Fruit fly (Drosophila melanogaster) whole organism, embryonic: ENCODE data around the gene Sec5.

Experiments
- Asciz ChIP-seq: fragments of 200-800 bp; sonication (Bioruptor generic); optimal IDR thresholded peaks from 2 replicates; lab custom pipeline; 2017; ENCODE audit warnings: missing biosample characterization, mild to moderate bottlenecking, missing genetic modification characterization, missing genetic modification reagents
- Awh ChIP-seq: fragments of 200-800 bp; sonication (Bioruptor generic); IDR thresholded peaks from 2 replicates; pipeline ENCODE4, ENCODE4 v1.3.6; 2022; ENCODE audit warnings: missing biosample characterization, missing genetic modification characterization
- B-H1 ChIP-seq: fragments of 200-800 bp; sonication (Bioruptor generic); IDR thresholded peaks from 3 replicates; pipeline ENCODE4 v1.3.6; 2022; ENCODE audit warnings: missing biosample characterization, missing genetic modification characterization
- Bdp1 ChIP-seq: fragments of 200-800 bp; sonication (Bioruptor generic); optimal IDR thresholded peaks from 3 replicates; lab custom pipeline; 2016; ENCODE audit warnings: missing biosample characterization, missing genetic modification characterization
- CG10267 ChIP-seq: fragments of 200-800 bp; sonication (Bioruptor generic); optimal IDR thresholded peaks from 2 replicates; lab custom pipeline; 2018; ENCODE audit warnings: missing biosample characterization, mild to moderate bottlenecking, missing genetic modification characterization, moderate library complexity
- CG10274 ChIP-seq: fragments of 200-800 bp; sonication (Bioruptor generic); optimal IDR thresholded peaks from 3 replicates; lab custom pipeline; 2017; ENCODE audit warnings: missing biosample characterization, mild to moderate bottlenecking, missing genetic modification characterization
- CG11723 ChIP-seq: fragments of 200-800 bp; sonication (Bioruptor generic); optimal IDR thresholded peaks from 2 replicates; lab custom pipeline; 2017; ENCODE audit warnings: missing biosample characterization, mild to moderate bottlenecking, missing genetic modification characterization
- CG12104 ChIP-seq: fragments of 200-800 bp; sonication (Bioruptor generic); optimal IDR thresholded peaks from 3 replicates; lab custom pipeline; 2016; ENCODE audit warnings: missing biosample characterization, missing genetic modification characterization
- CG12219 ChIP-seq: fragments of 200-800 bp; sonication (Bioruptor generic); optimal IDR thresholded peaks from 3 replicates; lab custom pipeline; 2018; ENCODE audit warnings: missing biosample characterization, mild to moderate bottlenecking, missing genetic modification characterization
- CG14014 ChIP-seq: fragments of 200-800 bp; sonication (Bioruptor generic); IDR thresholded peaks from 2 replicates; pipeline ENCODE4 v1.3.6; 2022; ENCODE audit warnings: missing biosample characterization, missing genetic modification characterization
- CG14441 ChIP-seq: fragments of 200-800 bp; sonication (Bioruptor generic); IDR thresholded peaks from 2 replicates; pipeline ENCODE4 v1.3.6; 2022; ENCODE audit warnings: missing biosample characterization, missing genetic modification characterization
- CG16863 ChIP-seq: fragments of 200-800 bp; sonication (Bioruptor generic); optimal IDR thresholded peaks from 3 replicates; lab custom pipeline; 2016; ENCODE audit warnings: missing biosample characterization, missing genetic modification characterization
- CG18262 ChIP-seq: fragments of 200-800 bp; optimal IDR thresholded peaks from 3 replicates; lab custom pipeline; 2019; ENCODE audit warnings: missing biosample characterization, mild to moderate bottlenecking, missing genetic modification characterization, moderate library complexity
- CG2116 ChIP-seq: fragments of 200-800 bp; sonication (Bioruptor generic); optimal IDR thresholded peaks from 3 replicates; lab custom pipeline; 2018; ENCODE audit warnings: missing biosample characterization, mild to moderate bottlenecking, missing genetic modification characterization
- CG3847 ChIP-seq: fragments of 200-800 bp; sonication (Bioruptor generic); IDR thresholded peaks from 2 replicates; pipeline ENCODE4 v1.3.6; 2022; ENCODE audit warnings: missing biosample characterization, missing genetic modification characterization
- CG5180 ChIP-seq: fragments of 200-800 bp; sonication (Bioruptor generic); optimal IDR thresholded peaks from 3 replicates; lab custom pipeline; 2017; ENCODE audit warnings: missing biosample characterization, missing genetic modification characterization, mild to moderate bottlenecking, moderate library complexity, missing genetic modification reagents
- CG6175 ChIP-seq: fragments of 200-800 bp; sonication (Bioruptor generic); IDR thresholded peaks from 3 replicates; pipeline ENCODE4 v1.3.6; 2022; ENCODE audit warnings: missing biosample characterization, missing genetic modification characterization
- CG6683 ChIP-seq: fragments of 200-800 bp; sonication (Bioruptor generic); optimal IDR thresholded peaks from 2 replicates; lab custom pipeline; 2017; ENCODE audit warnings: missing biosample characterization, mild to moderate bottlenecking, missing genetic modification characterization, missing genetic modification reagents
- CG6765 ChIP-seq: fragments of 200-800 bp; sonication (Bioruptor generic); optimal IDR thresholded peaks from 3 replicates; lab custom pipeline; 2017; ENCODE audit warnings: missing biosample characterization, mild to moderate bottlenecking, missing genetic modification characterization
- CG6813 ChIP-seq: fragments of 200-800 bp; sonication (Bioruptor generic); optimal IDR thresholded peaks from 2 replicates; lab custom pipeline; 2017; ENCODE audit warnings: missing biosample characterization, missing genetic modification characterization, mild to moderate bottlenecking, moderate library complexity, missing genetic modification reagents
- CG8924 ChIP-seq: fragments of 200-800 bp; optimal IDR thresholded peaks from 3 replicates; lab custom pipeline; 2019; ENCODE audit warnings: missing biosample characterization, mild to moderate bottlenecking, missing genetic modification characterization, moderate library complexity
- D ChIP-seq, 2 experiments: fragments of 200-800 bp in 1 of 2; fragments of >200 bp in 1 of 2; sonication (Bioruptor generic) in 1 of 2; optimal IDR thresholded peaks; 2 replicates in 1 of 2; 3 replicates in 1 of 2; lab custom pipeline; 2017; ENCODE audit warnings: mild to moderate bottlenecking in 1 of 2, missing biosample characterization in 1 of 2, missing genetic modification characterization in 1 of 2, missing genetic modification reagents in 1 of 2
- Doc3 ChIP-seq: fragments of 200-800 bp; sonication (Bioruptor generic); IDR thresholded peaks from 3 replicates; pipeline ENCODE4 v1.3.6; 2022; ENCODE audit warnings: missing biosample characterization, missing genetic modification characterization; ENCODE audit not compliant: partially characterized antibody
- Dp ChIP-seq: fragments of 200-800 bp; sonication (Bioruptor generic); optimal IDR thresholded peaks from 2 replicates; lab custom pipeline; 2018; ENCODE audit warnings: missing biosample characterization, mild to moderate bottlenecking, missing genetic modification characterization, moderate library complexity
- Dref ChIP-seq: fragments of 200-800 bp; sonication (Bioruptor generic); IDR thresholded peaks from 2 replicates; pipeline ENCODE4 v1.3.6; 2022; ENCODE audit warnings: missing biosample characterization, missing genetic modification characterization
- Elba2 ChIP-seq: fragments of 200-800 bp; sonication (Bioruptor generic); optimal IDR thresholded peaks from 3 replicates; lab custom pipeline; 2016; ENCODE audit warnings: missing biosample characterization, missing genetic modification characterization
- Ets65A ChIP-seq: fragments of 200-800 bp; sonication (Bioruptor generic); peaks from one replicate; lab custom pipeline; 2016; ENCODE audit warnings: missing biosample characterization, missing genetic modification characterization
- Ets97D ChIP-seq: fragments of 200-800 bp; sonication (Bioruptor generic); optimal IDR thresholded peaks from 3 replicates; lab custom pipeline; 2016; ENCODE audit warnings: missing biosample characterization, missing genetic modification characterization
- HLHmδ ChIP-seq: fragments of 200-800 bp; sonication (Bioruptor generic); optimal IDR thresholded peaks from 2 replicates; lab custom pipeline; 2018; ENCODE audit warnings: missing biosample characterization, mild to moderate bottlenecking, missing genetic modification characterization, moderate library complexity
- Hsf ChIP-seq: fragments of 200-800 bp; sonication (Bioruptor generic); optimal IDR thresholded peaks from 3 replicates; lab custom pipeline; 2016; ENCODE audit warnings: missing biosample characterization, missing genetic modification characterization
- Jarid2 ChIP-seq: fragments of 200-800 bp; sonication (Bioruptor generic); optimal IDR thresholded peaks from 3 replicates; lab custom pipeline; 2017; ENCODE audit warnings: mild to moderate bottlenecking, missing biosample characterization, missing genetic modification reagents, missing genetic modification characterization
- Mes4 ChIP-seq: fragments of 200-800 bp; sonication (Bioruptor generic); optimal IDR thresholded peaks from 2 replicates; lab custom pipeline; 2016; ENCODE audit warnings: missing biosample characterization, missing genetic modification characterization
- NK7.1 ChIP-seq: fragments of 200-800 bp; sonication (Bioruptor generic); optimal IDR thresholded peaks from 3 replicates; lab custom pipeline; 2016; ENCODE audit warnings: missing biosample characterization, missing genetic modification characterization
- Opbp ChIP-seq: fragments of 200-800 bp; sonication (Bioruptor generic); IDR thresholded peaks from 3 replicates; pipeline ENCODE4 v1.3.6; 2022; ENCODE audit warnings: missing biosample characterization, missing genetic modification characterization; ENCODE audit not compliant: partially characterized antibody
- Ptx1 ChIP-seq: fragments of 200-800 bp; sonication (Bioruptor generic); IDR thresholded peaks from 2 replicates; pipeline ENCODE4 v1.3.6; 2022; ENCODE audit warnings: missing biosample characterization, missing genetic modification characterization
- dpn ChIP-seq, 2 experiments: fragments of 200-800 bp; sonication (Bioruptor generic); optimal IDR thresholded peaks; 3 replicates each; lab custom pipeline; 2016; ENCODE audit warnings: missing biosample characterization in 2 of 2, missing genetic modification characterization in 2 of 2
- emc ChIP-seq: fragments of 200-800 bp; sonication (Bioruptor generic); optimal IDR thresholded peaks from 2 replicates; lab custom pipeline; 2016; ENCODE audit warnings: missing biosample characterization, missing genetic modification characterization
- gcm2 ChIP-seq: fragments of 200-800 bp; sonication (Bioruptor generic); optimal IDR thresholded peaks from 2 replicates; lab custom pipeline; 2016; ENCODE audit warnings: missing biosample characterization, missing genetic modification characterization
- knrl ChIP-seq: fragments of 200-800 bp; sonication (Bioruptor generic); IDR thresholded peaks from 3 replicates; pipeline ENCODE4 v1.3.6; 2022; ENCODE audit warnings: missing biosample characterization, missing genetic modification characterization; ENCODE audit not compliant: partially characterized antibody
- lmd ChIP-seq: fragments of 200-800 bp; sonication (Bioruptor generic); IDR thresholded peaks from 2 replicates; pipeline ENCODE4 v1.3.6; 2022; ENCODE audit warnings: missing biosample characterization, missing genetic modification characterization
- nmo ChIP-seq: fragments of 200-800 bp; sonication (Bioruptor generic); optimal IDR thresholded peaks from 2 replicates; lab custom pipeline; 2018; ENCODE audit warnings: missing biosample characterization, mild to moderate bottlenecking, missing genetic modification characterization, moderate library complexity
- oc ChIP-seq: fragments of 200-800 bp; sonication (Bioruptor generic); optimal IDR thresholded peaks from 2 replicates; lab custom pipeline; 2018; ENCODE audit warnings: missing biosample characterization, mild to moderate bottlenecking, missing genetic modification characterization, moderate library complexity
- sd ChIP-seq: fragments of 200-800 bp; sonication (Bioruptor generic); optimal IDR thresholded peaks from 3 replicates; lab custom pipeline; 2018; ENCODE audit warnings: missing biosample characterization, mild to moderate bottlenecking, missing genetic modification characterization, moderate library complexity
- sim ChIP-seq: fragments of 200-800 bp; sonication (Bioruptor generic); IDR thresholded peaks from 2 replicates; pipeline ENCODE4 v1.3.6; 2022; ENCODE audit warnings: missing biosample characterization, missing genetic modification characterization
- tgo ChIP-seq: fragments of 200-800 bp; sonication (Bioruptor generic); IDR thresholded peaks from 3 replicates; pipeline ENCODE4 v1.3.6; 2022; ENCODE audit warnings: missing biosample characterization, missing genetic modification characterization
- trh ChIP-seq: fragments of 200-800 bp; sonication (Bioruptor generic); optimal IDR thresholded peaks from 2 replicates; lab custom pipeline; 2016; ENCODE audit warnings: missing biosample characterization, missing genetic modification characterization
- wek ChIP-seq: fragments of 200-800 bp; sonication (Bioruptor generic); optimal IDR thresholded peaks from 3 replicates; lab custom pipeline; 2018; ENCODE audit warnings: missing biosample characterization, mild to moderate bottlenecking, missing genetic modification characterization, moderate library complexity
- zfh2 ChIP-seq: fragments of 200-800 bp; sonication (Bioruptor generic); optimal IDR thresholded peaks from 2 replicates; lab custom pipeline; 2016; ENCODE audit warnings: missing biosample characterization, missing genetic modification characterization

The Sec5 gene

DNA sequence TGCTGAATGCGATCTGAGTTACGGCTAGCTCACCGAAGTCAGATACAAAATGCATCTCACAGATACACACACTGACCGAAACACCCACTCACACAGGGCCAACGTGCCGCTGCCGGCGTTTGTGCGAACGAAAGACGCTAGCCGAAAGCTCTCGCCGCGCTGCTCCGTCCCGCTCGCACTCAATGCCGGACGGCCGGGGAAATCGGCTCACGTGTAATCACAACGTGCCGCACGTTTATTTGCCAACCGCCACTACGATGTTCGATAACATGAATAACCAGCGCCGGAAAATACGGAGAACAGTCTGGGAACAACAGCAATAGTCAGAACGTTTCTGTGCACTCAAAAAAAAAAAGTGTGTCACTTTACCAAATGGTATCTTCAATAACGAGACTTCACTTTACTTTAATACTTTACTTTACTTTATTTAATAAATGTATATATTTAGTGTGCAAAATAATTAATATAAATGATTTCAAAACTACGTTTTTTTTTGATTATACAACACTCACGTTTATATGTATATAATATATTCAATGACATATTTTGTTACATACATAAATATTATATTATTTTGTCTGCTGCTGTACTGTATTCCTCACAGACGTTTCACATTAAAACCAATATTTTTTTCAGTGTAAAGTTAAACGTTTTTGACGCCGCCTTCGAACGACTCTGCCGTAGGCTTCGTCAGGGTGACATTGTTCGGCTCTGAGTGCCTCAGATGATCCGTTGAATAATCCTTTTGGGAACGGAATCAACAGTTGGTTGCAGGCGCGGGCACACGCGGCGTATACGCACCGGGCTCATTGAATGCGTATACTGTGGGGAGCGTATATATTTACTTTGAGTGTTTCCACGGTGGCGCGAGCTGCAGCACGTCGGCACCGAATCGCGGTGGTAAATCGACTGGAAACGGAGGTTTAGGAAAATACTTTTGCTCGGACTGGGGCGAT lies 50.4 kb downstream of the Sec5 start, which contains the start of gene tim (continued):
- TF ChIP-seq CG6813 (GFP tag; lab: Kevin White, UChicago) (no peak), knrl (GFP tag; lab: Robert Waterston, UW) (no peak), Ets65A (GFP tag; lab: Kevin White, UChicago) (peak; percentile 69), wek (GFP tag; lab: Kevin White, UChicago) (no peak), tgo (GFP tag; lab: Robert Waterston, UW) (no peak; the same call in 2 of the 3 replicates), D (optimal IDR thresholded peaks at IDR 0.05; lab: Kevin White, UChicago) (no peak), D (GFP tag; optimal IDR thresholded peaks at IDR 0.05; lab: Kevin White, UChicago) (peak; percentile 29), Elba2 (GFP tag; lab: Kevin White, UChicago) (no peak), Dp (GFP tag; lab: Kevin White, UChicago) (no peak), B-H1 (GFP tag; lab: Robert Waterston, UW) (no peak), CG18262 (tag; lab: Kevin White, UChicago) (peak; percentile 48), CG14441 (no peak), Hsf (GFP tag; lab: Kevin White, UChicago) (no peak), CG6765 (GFP tag; lab: Kevin White, UChicago) (no peak), CG12219 (GFP tag; lab: Kevin White, UChicago) (no peak), CG6683 (GFP tag; lab: Kevin White, UChicago) (no peak), lmd (peak; percentile 43; the same call in 1 of the 2 replicates), Doc3 (GFP tag; lab: Robert Waterston, UW) (no peak), sim (GFP tag; lab: Robert Waterston, UW) (no peak), emc (GFP tag; lab: Kevin White, UChicago) (no peak), CG3847 (GFP tag; lab: Robert Waterston, UW) (no peak), HLHmδ (GFP tag; lab: Kevin White, UChicago) (no peak), CG5180 (GFP tag; lab: Kevin White, UChicago) (no peak), zfh2 (GFP tag; lab: Kevin White, UChicago) (no peak), Ptx1 (GFP tag; lab: Robert Waterston, UW) (peak; percentile 62; the same call in 1 of the 2 replicates), CG8924 (tag; lab: Kevin White, UChicago) (peak; percentile 48), NK7.1 (GFP tag; lab: Kevin White, UChicago) (no peak), CG14014 (GFP tag; lab: Robert Waterston, UW) (no peak; the same call in 1 of the 2 replicates), oc (tag; lab: Kevin White, UChicago) (no peak), Asciz (GFP tag; lab: Kevin White, UChicago) (peak; percentile 19), Awh (GFP tag; lab: Robert Waterston, UW) (no peak), CG6175 (GFP tag; lab: Robert Waterston, UW) (no peak), Opbp (GFP tag; lab: Robert Waterston, UW) (0 out of 3 replicates have a peak, but pooled peaks have one; percentile 14), CG10267 (peak; percentile 36), CG11723 (no peak), Jarid2 (no peak), CG16863 (GFP tag; lab: Kevin White, UChicago) (no peak), gcm2 (GFP tag; lab: Kevin White, UChicago) (no peak), Mes4 (GFP tag; lab: Kevin White, UChicago) (no peak), Ets97D (GFP tag; lab: Kevin White, UChicago) (no peak), CG12104 (GFP tag; lab: Kevin White, UChicago) (peak; percentile 31), Bdp1 (GFP tag; lab: Kevin White, UChicago) (no peak), CG2116 (GFP tag; lab: Kevin White, UChicago) (no peak), sd (tag; lab: Kevin White, UChicago) (no peak), nmo (GFP tag; lab: Kevin White, UChicago) (peak; percentile 59), trh (GFP tag; lab: Kevin White, UChicago) (no peak), dpn (GFP tag; optimal IDR thresholded peaks at IDR 0.05; lab: Kevin White, UChicago) (peak in 1 of 2 experiments; percentile 31), Dref (GFP tag; lab: Robert Waterston, UW) (peak; percentile 34), CG10274 (GFP tag; lab: Kevin White, UChicago) (no peak)
